Worm (Caenorhabditis elegans): ENCODE measurements around the gene ttll-12.

- TF ChIP-seq mxl-3 (GFP tag; optimal IDR thresholded peaks at IDR 0.05) (no peak), ZK337.2 (GFP tag; IDR thresholded peaks at IDR 0.05) (no peak), lin-29 (GFP tag; IDR thresholded peaks at IDR 0.05) (no peak), ZK546.5 (tag; optimal IDR thresholded peaks at IDR 0.05) (no peak), ama-1 (optimal IDR thresholded peaks at IDR 0.05) (no peak), lsy-2 (tag; optimal IDR thresholded peaks at IDR 0.05) (no peak), pqm-1 (tag; optimal IDR thresholded peaks at IDR 0.05) (no peak)
Observed at ce11 chrII:9305575-9305974, 33.2 kb upstream of the ttll-12 start.

All from whole organism, L4 larva.